Worm (Caenorhabditis elegans) whole organism, young adult: Measurements from ENCODE around the gene F43C1.5.

Experiments
- B0261.1 ChIP-seq: sonication (generic microtip); optimal IDR thresholded peaks from 2 replicates; lab custom pipeline; 2016; ENCODE audit warnings: mild to moderate bottlenecking, missing genetic modification characterization, moderate library complexity, missing compliant biosample characterization
- B0336.3 ChIP-seq: fragments of 200-800 bp; sonication (Bioruptor generic); IDR thresholded peaks from 2 replicates; pipeline ENCODE4 v1.3.6; 2022; ENCODE audit warnings: missing genetic modification characterization, missing compliant biosample characterization
- F10E7.11 ChIP-seq: sonication (generic microtip); optimal IDR thresholded peaks from 2 replicates; lab custom pipeline; 2017; ENCODE audit warnings: mild to moderate bottlenecking, missing genetic modification characterization, moderate library complexity, missing compliant biosample characterization
- F22D6.2 ChIP-seq: sonication (generic microtip); optimal IDR thresholded peaks from 2 replicates; lab custom pipeline; 2016; ENCODE audit warnings: mild to moderate bottlenecking, missing genetic modification characterization, missing compliant biosample characterization
- F49E8.2 ChIP-seq: sonication (generic microtip); optimal IDR thresholded peaks from 3 replicates; lab custom pipeline; 2017; ENCODE audit warnings: missing genetic modification characterization, mild to moderate bottlenecking, missing compliant biosample characterization, antibody characterized with exemption, moderate library complexity; ENCODE audit not compliant: insufficient read depth
- K12H6.12 ChIP-seq: fragments of 200-800 bp; sonication (Bioruptor generic); optimal IDR thresholded peaks from 2 replicates; lab custom pipeline; 2018; ENCODE audit warnings: mild to moderate bottlenecking, missing genetic modification characterization, missing compliant biosample characterization
- T26A5.8 ChIP-seq: sonication (generic microtip); optimal IDR thresholded peaks from 2 replicates; lab custom pipeline; 2016; ENCODE audit warnings: missing genetic modification characterization, missing compliant biosample characterization
- Y53F4B.3 ChIP-seq: fragments of 200-800 bp; sonication (Bioruptor generic); IDR thresholded peaks from 2 replicates; pipeline ENCODE4 v1.3.6; 2022; ENCODE audit warnings: missing genetic modification reagents, missing genetic modification characterization, missing compliant biosample characterization
- Y53G8AR.9 ChIP-seq: fragments of 200-800 bp; sonication (Bioruptor generic); conservative IDR thresholded peaks from 2 replicates; pipeline ENCODE4 v1.3.6; 2022; ENCODE audit warnings: missing genetic modification reagents, missing genetic modification characterization, missing compliant biosample characterization
- Y67H2A.10 ChIP-seq: fragments of 200-800 bp; sonication (Bioruptor generic); conservative IDR thresholded peaks from 2 replicates; pipeline ENCODE4 v1.3.6; 2022; ENCODE audit warnings: missing genetic modification reagents, missing genetic modification characterization, missing compliant biosample characterization
- Y95B8A.8 ChIP-seq: fragments of 200-800 bp; sonication (Bioruptor generic); IDR thresholded peaks from 2 replicates; pipeline ENCODE4 v1.3.6; 2022; ENCODE audit warnings: missing genetic modification reagents, missing genetic modification characterization, missing compliant biosample characterization
- ZK185.1 ChIP-seq: sonication (generic microtip); optimal IDR thresholded peaks from 2 replicates; lab custom pipeline; 2016; ENCODE audit warnings: mild to moderate bottlenecking, missing genetic modification characterization, missing compliant biosample characterization; ENCODE audit not compliant: poor library complexity, severe bottlenecking
- ama-1 ChIP-seq, 3 experiments: fragments of 150-350 bp in 1 of 3; sonication (generic microtip) in 2 of 3; optimal IDR thresholded peaks; 2 replicates each; lab custom pipeline; 2014 to 2018; ENCODE audit warnings: missing biosample characterization in 2 of 3, missing genetic modification characterization in 2 of 3, missing genetic modification reagents in 2 of 3
- attf-5 ChIP-seq: fragments of 200-800 bp; sonication (Bioruptor generic); optimal IDR thresholded peaks from 2 replicates; lab custom pipeline; 2018; ENCODE audit warnings: mild to moderate bottlenecking, missing genetic modification characterization, missing compliant biosample characterization
- attf-6 ChIP-seq: fragments of 200-800 bp; sonication (Bioruptor generic); IDR thresholded peaks from 2 replicates; pipeline ENCODE4 v1.3.6; 2022; ENCODE audit warnings: missing genetic modification reagents, missing genetic modification characterization, missing compliant biosample characterization
- ceh-40 ChIP-seq: fragments of 200-800 bp; sonication (Bioruptor generic); IDR thresholded peaks from 2 replicates; pipeline ENCODE4 v1.3.6; 2022; ENCODE audit warnings: missing genetic modification characterization, missing compliant biosample characterization
- ceh-79 ChIP-seq: sonication (generic microtip); optimal IDR thresholded peaks from 2 replicates; lab custom pipeline; 2017; ENCODE audit warnings: mild to moderate bottlenecking, missing genetic modification characterization, missing compliant biosample characterization
- chd-7 ChIP-seq: sonication (generic microtip); optimal IDR thresholded peaks from 2 replicates; lab custom pipeline; 2016; ENCODE audit warnings: mild to moderate bottlenecking, missing genetic modification characterization, moderate library complexity, missing compliant biosample characterization
- die-1 ChIP-seq: sonication (generic microtip); optimal IDR thresholded peaks from 2 replicates; lab custom pipeline; 2016; ENCODE audit warnings: missing genotype, mild to moderate bottlenecking, missing genetic modification characterization, missing compliant biosample characterization
- dox-1 ChIP-seq: fragments of 200-800 bp; sonication (Bioruptor generic); IDR thresholded peaks from 2 replicates; pipeline ENCODE4 v1.3.6; 2022; ENCODE audit warnings: missing genetic modification reagents, missing genetic modification characterization, missing compliant biosample characterization
- efl-1 ChIP-seq: fragments of 150-350 bp; optimal IDR thresholded peaks from 2 replicates; lab custom pipeline; 2014; ENCODE audit warnings: missing biosample characterization, missing genetic modification reagents, missing genetic modification characterization
- fkh-3 ChIP-seq: sonication (generic microtip); optimal IDR thresholded peaks from 2 replicates; lab custom pipeline; 2016; ENCODE audit warnings: mild to moderate bottlenecking, missing genetic modification characterization, missing compliant biosample characterization
- hlh-12 ChIP-seq: sonication (generic microtip); optimal IDR thresholded peaks from 2 replicates; lab custom pipeline; 2016; ENCODE audit warnings: missing genetic modification characterization, missing compliant biosample characterization
- hmg-1.2 ChIP-seq: fragments of 200-800 bp; sonication (Bioruptor generic); IDR thresholded peaks from 2 replicates; pipeline ENCODE4 v1.3.6; 2022; ENCODE audit warnings: missing genetic modification reagents, missing genetic modification characterization, missing compliant biosample characterization
- let-607 ChIP-seq, 2 experiments: fragments of 200-800 bp in 1 of 2; sonication (Bioruptor generic) in 1 of 2; sonication (generic microtip) in 1 of 2; optimal IDR thresholded peaks; 2 replicates each; lab custom pipeline; 2016 to 2018; ENCODE audit warnings: mild to moderate bottlenecking in 2 of 2, missing compliant biosample characterization in 2 of 2, missing genetic modification characterization in 2 of 2, moderate library complexity in 2 of 2, missing genotype in 1 of 2
- lin-26 ChIP-seq: fragments of 200-800 bp; sonication (Bioruptor generic); IDR thresholded peaks from 2 replicates; pipeline ENCODE4 v1.3.6; 2022; ENCODE audit warnings: missing genetic modification reagents, missing genetic modification characterization, missing compliant biosample characterization
- lin-40 ChIP-seq: sonication (generic microtip); optimal IDR thresholded peaks from 2 replicates; lab custom pipeline; 2016; ENCODE audit warnings: missing genetic modification characterization, mild to moderate bottlenecking, missing compliant biosample characterization, missing genotype, missing genetic modification reagents
- lsy-27 ChIP-seq: sonication (generic microtip); optimal IDR thresholded peaks from 2 replicates; lab custom pipeline; 2017; ENCODE audit warnings: missing genetic modification characterization, mild to moderate bottlenecking, missing compliant biosample characterization, antibody characterized with exemption, missing genotype, borderline replicate concordance; ENCODE audit not compliant: insufficient read depth
- madf-3 ChIP-seq: fragments of 200-800 bp; sonication (Bioruptor generic); IDR thresholded peaks from 2 replicates; pipeline ENCODE4 v1.3.6; 2022; ENCODE audit warnings: missing genetic modification reagents, missing genetic modification characterization, missing compliant biosample characterization
- madf-6 ChIP-seq: fragments of 200-800 bp; sonication (Bioruptor generic); IDR thresholded peaks from 2 replicates; pipeline ENCODE4 v1.3.6; 2022; ENCODE audit warnings: missing genetic modification reagents, missing genetic modification characterization, missing compliant biosample characterization
- madf-8 ChIP-seq: fragments of 200-800 bp; sonication (Bioruptor generic); conservative IDR thresholded peaks from 2 replicates; pipeline ENCODE4 v1.3.6; 2022; ENCODE audit warnings: missing genetic modification reagents, missing genetic modification characterization, missing compliant biosample characterization
- mes-4 ChIP-seq: sonication (generic microtip); optimal IDR thresholded peaks from 2 replicates; lab custom pipeline; 2016; ENCODE audit warnings: missing genotype, missing genetic modification characterization, missing compliant biosample characterization
- mxl-1 ChIP-seq: sonication (generic microtip); optimal IDR thresholded peaks from 2 replicates; lab custom pipeline; 2016; ENCODE audit warnings: missing genetic modification characterization, missing compliant biosample characterization
- nfya-1 ChIP-seq: sonication (generic microtip); optimal IDR thresholded peaks from 2 replicates; lab custom pipeline; 2017; ENCODE audit warnings: antibody characterized with exemption, missing compliant biosample characterization, missing genetic modification characterization, borderline replicate concordance; ENCODE audit not compliant: insufficient read depth
- nhr-120 ChIP-seq: fragments of 200-800 bp; sonication (Bioruptor generic); IDR thresholded peaks from 2 replicates; pipeline ENCODE4 v1.3.6; 2022; ENCODE audit warnings: missing genetic modification characterization, missing compliant biosample characterization
- nhr-179 ChIP-seq: sonication (generic microtip); optimal IDR thresholded peaks from 2 replicates; lab custom pipeline; 2016; ENCODE audit warnings: mild to moderate bottlenecking, missing genetic modification characterization, missing compliant biosample characterization
- nhr-80 ChIP-seq: sonication (generic microtip); optimal IDR thresholded peaks from 2 replicates; lab custom pipeline; 2016; ENCODE audit warnings: missing genetic modification characterization, missing compliant biosample characterization
- rec-8 ChIP-seq, 2 experiments: sonication (generic microtip); optimal IDR thresholded peaks; 2 replicates each; lab custom pipeline; 2016; ENCODE audit warnings: mild to moderate bottlenecking in 2 of 2, missing genetic modification characterization in 2 of 2, missing genetic modification reagents in 2 of 2, missing genotype in 2 of 2, missing biosample characterization in 1 of 2, missing compliant biosample characterization in 1 of 2, moderate library complexity in 1 of 2
- sdz-38 ChIP-seq: sonication (generic microtip); optimal IDR thresholded peaks from 2 replicates; lab custom pipeline; 2016; ENCODE audit warnings: missing genotype, missing genetic modification characterization, missing compliant biosample characterization
- sea-2 ChIP-seq: fragments of 200-800 bp; sonication (Bioruptor generic); IDR thresholded peaks from 2 replicates; pipeline ENCODE4 v1.3.6; 2022; ENCODE audit warnings: missing genetic modification characterization, missing compliant biosample characterization
- unc-130 ChIP-seq: sonication (generic microtip); optimal IDR thresholded peaks from 2 replicates; lab custom pipeline; 2016; ENCODE audit warnings: missing genetic modification reagents, missing genetic modification characterization, missing compliant biosample characterization
- ztf-18 ChIP-seq: sonication (generic microtip); optimal IDR thresholded peaks from 2 replicates; lab custom pipeline; 2016; ENCODE audit warnings: missing genotype, mild to moderate bottlenecking, missing genetic modification characterization, missing compliant biosample characterization

Gene F43C1.5

DNA sequence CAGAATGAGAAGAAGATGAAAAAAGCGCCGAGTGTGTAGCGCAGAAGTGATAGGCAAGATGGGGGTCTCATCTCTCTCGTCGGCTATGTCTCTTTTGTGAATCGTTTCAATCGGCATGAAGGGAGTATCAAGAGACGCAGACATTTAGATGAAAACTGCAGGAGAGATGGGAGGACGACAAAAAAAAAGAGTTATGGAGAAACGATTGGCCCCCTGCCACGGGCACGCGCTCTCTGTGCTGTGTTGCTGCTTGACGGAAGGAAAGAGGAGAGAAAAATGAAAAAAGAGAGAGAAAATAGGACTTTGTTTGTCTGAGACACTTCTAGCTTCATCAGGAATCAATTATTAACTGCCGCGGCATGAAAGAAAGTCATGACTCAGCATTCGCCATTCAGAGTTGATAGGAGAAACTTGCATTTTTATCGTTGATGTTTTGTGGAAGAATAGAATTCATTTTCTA, 5.2 kb upstream of the F43C1.5 start (continued):
- TF ChIP-seq lin-40, result peak; percentile 82
- peak; percentile 1 for TF ChIP-seq ztf-18 (tag; lab: Kevin White, UChicago)
- TF ChIP-seq chd-7 (tag; lab: Kevin White, UChicago), result peak; percentile 74
- TF ChIP-seq T26A5.8 (tag; lab: Kevin White, UChicago), result no peak
- TF ChIP-seq Y53G8AR.9 (GFP tag; lab: Robert Waterston, UW), result 0 out of 2 replicates have a peak, but pooled peaks have one; percentile 44
- no peak for TF ChIP-seq nfya-1 (tag; lab: Kevin White, UChicago)
- TF ChIP-seq Y95B8A.8, result no peak
- peak; percentile 91 for TF ChIP-seq nhr-80
- TF ChIP-seq F22D6.2 (tag; lab: Kevin White, UChicago), result no peak
- no peak for TF ChIP-seq lin-26
- TF ChIP-seq sdz-38 (tag; lab: Kevin White, UChicago), result no peak
- TF ChIP-seq madf-6, result no peak
- no peak for TF ChIP-seq attf-6 (GFP tag; lab: Robert Waterston, UW)
- TF ChIP-seq nhr-179 (tag; lab: Kevin White, UChicago), result no peak
- no peak for TF ChIP-seq F49E8.2 (tag; lab: Kevin White, UChicago)
- peak; percentile 86 for TF ChIP-seq dox-1 (GFP tag; lab: Robert Waterston, UW)
- peak; percentile 89 for TF ChIP-seq K12H6.12 (tag; lab: Kevin White, UChicago)

DNA sequence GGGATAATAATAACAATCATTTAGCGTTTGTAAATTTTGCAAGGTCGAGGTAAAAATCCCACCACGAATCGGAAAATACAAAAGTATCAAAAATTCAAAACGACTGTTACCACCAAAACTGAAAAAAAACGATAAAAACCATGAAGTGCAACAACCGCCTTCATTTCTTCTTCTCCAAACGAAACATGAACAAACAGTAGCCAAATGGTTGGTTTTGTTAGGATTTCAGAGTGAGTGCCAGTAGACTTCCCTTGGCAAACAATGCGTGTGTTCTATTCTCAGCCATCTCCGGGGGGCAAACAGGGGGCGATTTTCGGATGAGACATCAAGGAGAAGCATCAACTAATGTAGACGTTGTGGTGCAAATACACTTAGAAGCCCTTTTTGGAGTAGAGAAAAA, 4.2 kb upstream of the F43C1.5 start:
- TF ChIP-seq unc-130 (GFP tag; lab: Kevin White, UChicago) (no peak), Y67H2A.10 (GFP tag; lab: Robert Waterston, UW) (no peak), attf-5 (no peak), nhr-120 (GFP tag; lab: Robert Waterston, UW) (no peak), B0261.1 (tag; lab: Kevin White, UChicago) (no peak), die-1 (no peak), lsy-27 (tag; lab: Kevin White, UChicago) (no peak), Y53F4B.3 (GFP tag; lab: Robert Waterston, UW) (no peak), rec-8 (tag; optimal IDR thresholded peaks at IDR 0.05; lab: Kevin White, UChicago) (no peak), T26A5.8 (tag; lab: Kevin White, UChicago) (no peak), hmg-1.2 (no peak), mes-4 (tag; lab: Kevin White, UChicago) (no peak), ama-1 (optimal IDR thresholded peaks at IDR 0.05; lab: Kevin White, UChicago) (no peak), ama-1 (GFP tag; optimal IDR thresholded peaks at IDR 0.05; lab: Kevin White, UChicago) (no peak), let-607 (tag; optimal IDR thresholded peaks at IDR 0.05; lab: Kevin White, UChicago) (no peak), ZK185.1 (no peak)
- TF ChIP-seq, all 124 proteins: peak for 0

DNA sequence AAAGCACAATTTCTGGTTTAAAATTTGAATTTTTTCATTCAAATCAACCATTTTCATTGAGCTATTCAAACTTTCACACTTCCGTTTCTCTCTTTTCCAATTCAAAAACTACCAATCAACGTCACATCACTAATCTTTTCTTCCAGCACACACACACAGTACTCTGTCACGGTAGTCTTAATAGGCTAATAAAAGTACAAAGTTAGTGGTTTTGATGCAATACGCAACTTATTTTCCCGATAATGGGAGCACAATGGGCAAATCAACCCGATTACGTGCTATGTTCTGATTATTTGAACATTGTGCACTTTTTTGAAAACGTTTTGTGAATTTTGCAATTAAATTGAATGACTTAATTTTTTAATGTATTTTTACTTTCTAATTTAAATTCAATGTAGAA, 1.6 kb upstream of the F43C1.5 start:
- TF ChIP-seq madf-3 (GFP tag; lab: Robert Waterston, UW) (no peak), nhr-80 (peak; percentile 65), mxl-1 (tag; lab: Kevin White, UChicago) (no peak)

DNA sequence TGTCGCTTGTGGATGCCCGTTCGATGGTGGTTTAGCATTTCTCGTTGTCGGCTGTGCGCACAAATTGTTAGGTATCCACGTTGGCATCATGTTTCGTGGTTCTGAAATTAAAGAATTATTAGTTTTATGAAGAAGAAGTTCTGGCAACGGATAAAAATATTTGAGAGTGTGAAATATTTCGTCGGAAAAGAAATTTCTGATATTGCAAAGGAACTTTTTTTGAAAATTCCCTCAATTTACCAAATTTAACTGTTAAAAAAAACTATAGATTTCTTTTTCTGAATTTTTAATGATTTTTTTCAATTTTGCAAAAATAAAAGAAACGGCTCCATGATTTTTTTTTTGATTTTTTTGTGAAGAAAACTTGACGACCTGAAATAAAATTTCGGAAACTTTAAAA, 933 bp upstream of the F43C1.5 start, which contains the start of gene mpk-1:
Gene mpk-1, minus strand, starts transcription at position 101 of the 400 bp plus-strand sequence.
- no peak for TF ChIP-seq Y53F4B.3 (GFP tag; lab: Robert Waterston, UW)
- TF ChIP-seq sea-2 (GFP tag; lab: Robert Waterston, UW), result no peak
- TF ChIP-seq ceh-79 (tag; lab: Kevin White, UChicago), result no peak
- no peak for TF ChIP-seq F10E7.11 (tag; lab: Kevin White, UChicago)
- no peak for TF ChIP-seq hlh-12
- TF ChIP-seq dox-1 (GFP tag; lab: Robert Waterston, UW), result no peak
- no peak for TF ChIP-seq efl-1 (GFP tag; lab: Kevin White, UChicago)
- no peak for TF ChIP-seq madf-8 (GFP tag; lab: Robert Waterston, UW)
- no peak for TF ChIP-seq ceh-40
- TF ChIP-seq B0336.3 (GFP tag; lab: Robert Waterston, UW), result no peak
- no peak for TF ChIP-seq fkh-3 (tag; lab: Kevin White, UChicago)
